Fruit fly (Drosophila melanogaster): ENCODE results near the gene Tbc1d15-17.

Gene Tbc1d15-17

DNA sequence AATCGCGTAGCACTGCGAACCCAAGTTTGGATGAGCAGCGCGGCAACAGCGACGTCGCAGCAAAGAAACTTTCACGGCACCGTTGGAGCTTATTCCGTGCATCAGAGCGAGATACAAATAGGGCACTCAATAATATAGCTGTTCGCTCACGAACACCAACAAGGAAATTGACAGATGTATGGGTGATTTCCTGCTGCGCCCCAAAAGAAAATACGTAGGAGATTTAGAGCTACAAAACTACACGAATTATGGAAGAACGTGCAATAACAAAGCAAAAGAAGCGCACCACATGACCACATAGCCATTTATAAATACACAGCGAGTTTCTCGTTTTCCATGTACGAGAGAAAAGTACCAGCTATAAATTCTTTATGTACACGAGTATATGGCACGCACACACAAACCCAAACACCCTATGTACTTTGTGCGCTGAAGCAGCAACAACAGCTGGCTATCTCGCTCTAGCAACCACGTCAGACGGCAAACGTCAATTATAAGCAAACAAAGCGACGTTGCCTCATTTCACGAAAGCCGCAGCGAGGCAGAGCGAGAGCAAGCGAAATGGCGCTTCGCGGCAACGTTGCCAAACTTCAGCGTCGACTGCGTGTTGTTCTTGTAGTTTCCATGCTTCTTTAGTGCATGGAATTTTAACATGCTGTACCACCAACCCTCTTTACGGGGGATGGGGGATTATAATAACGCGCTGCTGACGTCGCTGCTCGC is 45.4 kb upstream of the Tbc1d15-17 start (continued):
- no peak for TF ChIP-seq Chrac-16 (GFP tag; optimal IDR thresholded peaks at IDR 0.05)
- no peak for TF ChIP-seq CG18011 (GFP tag; optimal IDR thresholded peaks at IDR 0.05)
- TF ChIP-seq tap (tag; optimal IDR thresholded peaks at IDR 0.05): peak; percentile 11
- no peak for TF ChIP-seq slp2 (GFP tag; optimal IDR thresholded peaks at IDR 0.05)
- TF ChIP-seq twi (tag; optimal IDR thresholded peaks at IDR 0.05): peak; percentile 55
- no peak for TF ChIP-seq ase (GFP tag; IDR thresholded peaks at IDR 0.05)
- no peak for TF ChIP-seq CG2202 (tag; optimal IDR thresholded peaks at IDR 0.05)
- peak; percentile 34 for TF ChIP-seq CG7271 (tag; optimal IDR thresholded peaks at IDR 0.05)
- TF ChIP-seq fru (optimal IDR thresholded peaks at IDR 0.05): no peak
- TF ChIP-seq CG12299 (tag; optimal IDR thresholded peaks at IDR 0.05): peak; percentile 64
- no peak for TF ChIP-seq NC2α (GFP tag; optimal IDR thresholded peaks at IDR 0.05)
- no peak for TF ChIP-seq chn (GFP tag; optimal IDR thresholded peaks at IDR 0.05)
- TF ChIP-seq pho (GFP tag; optimal IDR thresholded peaks at IDR 0.05): peak; percentile 17
- TF ChIP-seq CG11504 (tag; optimal IDR thresholded peaks at IDR 0.05): no peak
- TF ChIP-seq CG1529 (GFP tag; optimal IDR thresholded peaks at IDR 0.05): peak; percentile 44
- TF ChIP-seq CG7745 (tag; optimal IDR thresholded peaks at IDR 0.05): no peak
- TF ChIP-seq Ssrp (tag; optimal IDR thresholded peaks at IDR 0.05): no peak
- TF ChIP-seq CG34224 (GFP tag; IDR thresholded peaks at IDR 0.05; ENCODE audit: partially characterized antibody): no peak
- TF ChIP-seq mld (GFP tag; IDR thresholded peaks at IDR 0.05; ENCODE audit: partially characterized antibody): no peak
- TF ChIP-seq ci (GFP tag; IDR thresholded peaks at IDR 0.05): no peak
- TF ChIP-seq chif (GFP tag; optimal IDR thresholded peaks at IDR 0.05): no peak
- TF ChIP-seq gsb (GFP tag; IDR thresholded peaks at IDR 0.05): no peak
- TF ChIP-seq HmgZ (tag; optimal IDR thresholded peaks at IDR 0.05): peak; percentile 9
- no peak for TF ChIP-seq lola (GFP tag; optimal IDR thresholded peaks at IDR 0.05)
- TF ChIP-seq CG3065 (GFP tag; optimal IDR thresholded peaks at IDR 0.05): no peak
- no peak for TF ChIP-seq HLH3B (GFP tag; IDR thresholded peaks at IDR 0.05)
- no peak for TF ChIP-seq CG12744 (GFP tag; optimal IDR thresholded peaks at IDR 0.05)
- peak; percentile 48 for TF ChIP-seq HHEX (GFP tag; optimal IDR thresholded peaks at IDR 0.05)
- no peak for TF ChIP-seq mam (GFP tag; optimal IDR thresholded peaks at IDR 0.05)
- TF ChIP-seq CG9876 (GFP tag; optimal IDR thresholded peaks at IDR 0.05): no peak
- no peak for TF ChIP-seq tio (GFP tag; optimal IDR thresholded peaks at IDR 0.05)
- TF ChIP-seq CG12219 (GFP tag; optimal IDR thresholded peaks at IDR 0.05): no peak
- TF ChIP-seq Mad (GFP tag; optimal IDR thresholded peaks at IDR 0.05): no peak
- TF ChIP-seq CG7963 (GFP tag; IDR thresholded peaks at IDR 0.05; ENCODE audit: partially characterized antibody): no peak
- TF ChIP-seq E2f1 (GFP tag; IDR thresholded peaks at IDR 0.05): no peak
- TF ChIP-seq danr (GFP tag; IDR thresholded peaks at IDR 0.05): no peak
- TF ChIP-seq MBD-R2 (GFP tag; IDR thresholded peaks at IDR 0.05): no peak
- TF ChIP-seq Oaz (GFP tag; IDR thresholded peaks at IDR 0.05): no peak
- TF ChIP-seq dpn (GFP tag; optimal IDR thresholded peaks at IDR 0.05): no peak
- TF ChIP-seq CG17568 (GFP tag; optimal IDR thresholded peaks at IDR 0.05): no peak
- TF ChIP-seq CG8944 (GFP tag; optimal IDR thresholded peaks at IDR 0.05): no peak
- no peak for TF ChIP-seq CG6689 (GFP tag; IDR thresholded peaks at IDR 0.05)
- peak; percentile 61 for TF ChIP-seq nau (GFP tag; optimal IDR thresholded peaks at IDR 0.05)
- no peak for TF ChIP-seq gsb-n (tag; optimal IDR thresholded peaks at IDR 0.05)
- TF ChIP-seq Fer3 (tag; optimal IDR thresholded peaks at IDR 0.05): no peak
- TF ChIP-seq CG3847 (GFP tag; IDR thresholded peaks at IDR 0.05): no peak
- no peak for TF ChIP-seq CG7357 (GFP tag; IDR thresholded peaks at IDR 0.05)
- TF ChIP-seq CG3726 (GFP tag; IDR thresholded peaks at IDR 0.05): no peak
- no peak for TF ChIP-seq CG31365 (tag; optimal IDR thresholded peaks at IDR 0.05)
- TF ChIP-seq CG10321 (GFP tag; IDR thresholded peaks at IDR 0.05): no peak
- TF ChIP-seq CG1602 (GFP tag; optimal IDR thresholded peaks at IDR 0.05): no peak
